Fruit fly (Drosophila melanogaster): ENCODE results near the gene CheA84a.

The CheA84a gene

dm6 chr3R:8217727-8218126 is 13.1 kb upstream of the CheA84a start, which contains the start of gene CG7800 (continued):
- TF ChIP-seq CG34224 (GFP tag; IDR thresholded peaks at IDR 0.05; ENCODE audit: partially characterized antibody) = peak; percentile 52; the same call in 2 of the 3 replicates
- TF ChIP-seq cas (GFP tag; IDR thresholded peaks at IDR 0.05) = no peak
- no peak for TF ChIP-seq run (tag; optimal IDR thresholded peaks at IDR 0.05)
- TF ChIP-seq Myb (GFP tag; optimal IDR thresholded peaks at IDR 0.05) = peak; percentile 6
- TF ChIP-seq CG7987 (GFP tag; optimal IDR thresholded peaks at IDR 0.05) = no peak
- no peak for TF ChIP-seq emc (GFP tag; optimal IDR thresholded peaks at IDR 0.05)
- TF ChIP-seq Hmx (GFP tag; optimal IDR thresholded peaks at IDR 0.05) = no peak
- TF ChIP-seq zen2 (GFP tag; IDR thresholded peaks at IDR 0.05; ENCODE audit: partially characterized antibody) = peak; percentile 66; the same call in 2 of the 3 replicates
- peak; percentile 36; the same call in 1 of the 2 replicates for TF ChIP-seq amos (GFP tag; IDR thresholded peaks at IDR 0.05; ENCODE audit: partially characterized antibody)
- TF ChIP-seq Vsx1 (GFP tag; optimal IDR thresholded peaks at IDR 0.05) = no peak
- TF ChIP-seq chn (GFP tag; optimal IDR thresholded peaks at IDR 0.05) = no peak
- TF ChIP-seq CG16813 (GFP tag; IDR thresholded peaks at IDR 0.05; ENCODE audit: partially characterized antibody) = peak; percentile 34; the same call in 1 of the 3 replicates
- TF ChIP-seq CG13287 (GFP tag; IDR thresholded peaks at IDR 0.05; ENCODE audit: partially characterized antibody) = peak; percentile 73
- TF ChIP-seq Dref (GFP tag; IDR thresholded peaks at IDR 0.05) = peak; percentile 82
- peak; percentile 61 for TF ChIP-seq unc-4 (GFP tag; IDR thresholded peaks at IDR 0.05; ENCODE audit: partially characterized antibody)
- 0 out of 2 replicates have a peak, but pooled peaks have one; percentile 15 for TF ChIP-seq tna (GFP tag; IDR thresholded peaks at IDR 0.05; ENCODE audit: partially characterized antibody)
- no peak for TF ChIP-seq esg (GFP tag; conservative IDR thresholded peaks at IDR 0.05)
- no peak for TF ChIP-seq Lim3 (GFP tag; IDR thresholded peaks at IDR 0.05)
- no peak for TF ChIP-seq tio (GFP tag; optimal IDR thresholded peaks at IDR 0.05)
- 0 out of 2 replicates have a peak, but pooled peaks have one; percentile 32 for TF ChIP-seq CG2129 (GFP tag; IDR thresholded peaks at IDR 0.05; ENCODE audit: partially characterized antibody)
- TF ChIP-seq CG15696 (tag; optimal IDR thresholded peaks at IDR 0.05) = no peak
- TF ChIP-seq crp (GFP tag; optimal IDR thresholded peaks at IDR 0.05) = peak in 1 of 2 experiments; percentile 84
- TF ChIP-seq maf-S (GFP tag; optimal IDR thresholded peaks at IDR 0.05) = no peak
- peak; percentile 58 for TF ChIP-seq Scr (GFP tag; IDR thresholded peaks at IDR 0.05; ENCODE audit: partially characterized antibody)
- no peak for TF ChIP-seq ERR (GFP tag; optimal IDR thresholded peaks at IDR 0.05)
- TF ChIP-seq ato (GFP tag; IDR thresholded peaks at IDR 0.05; ENCODE audit: partially characterized antibody) = peak; percentile 46; the same call in 1 of the 2 replicates
- TF ChIP-seq lbe (GFP tag; optimal IDR thresholded peaks at IDR 0.05) = no peak
- TF ChIP-seq B-H2 (GFP tag; optimal IDR thresholded peaks at IDR 0.05) = no peak
- TF ChIP-seq Bgb (GFP tag; IDR thresholded peaks at IDR 0.05; ENCODE audit: partially characterized antibody) = 0 out of 2 replicates have a peak, but pooled peaks have one; percentile 13
- TF ChIP-seq CG4730 (GFP tag; IDR thresholded peaks at IDR 0.05) = no peak
- peak; percentile 74 for TF ChIP-seq CG6791 (GFP tag; IDR thresholded peaks at IDR 0.05; ENCODE audit: partially characterized antibody)
- TF ChIP-seq trh (GFP tag; optimal IDR thresholded peaks at IDR 0.05) = no peak
- TF ChIP-seq croc (GFP tag; conservative IDR thresholded peaks at IDR 0.05) = no peak
- peak; percentile 8 for TF ChIP-seq CG10267 (tag; optimal IDR thresholded peaks at IDR 0.05)
- peak; percentile 19; the same call in 1 of the 2 replicates for TF ChIP-seq hbn (GFP tag; IDR thresholded peaks at IDR 0.05; ENCODE audit: partially characterized antibody)
- TF ChIP-seq CTCF (GFP tag; optimal IDR thresholded peaks at IDR 0.05) = no peak
- peak; percentile 60; the same call in 1 of the 2 replicates for TF ChIP-seq sna (GFP tag; IDR thresholded peaks at IDR 0.05; ENCODE audit: partially characterized antibody)
- no peak for TF ChIP-seq CG8765 (GFP tag; IDR thresholded peaks at IDR 0.05)
- peak; percentile 80 for TF ChIP-seq Dll (GFP tag; IDR thresholded peaks at IDR 0.05; ENCODE audit: partially characterized antibody)
- TF ChIP-seq gcm (GFP tag; optimal IDR thresholded peaks at IDR 0.05) = peak; percentile 52
- no peak for TF ChIP-seq CG16779 (GFP tag; IDR thresholded peaks at IDR 0.05)
- TF ChIP-seq CG14710 (tag; optimal IDR thresholded peaks at IDR 0.05) = peak; percentile 18
- no peak for TF ChIP-seq CG10654 (GFP tag; optimal IDR thresholded peaks at IDR 0.05)
- TF ChIP-seq Sry-δ (GFP tag; optimal IDR thresholded peaks at IDR 0.05) = peak; percentile 81
- peak; percentile 50; the same call in 1 of the 2 replicates for TF ChIP-seq nerfin-2 (GFP tag; IDR thresholded peaks at IDR 0.05; ENCODE audit: partially characterized antibody)
- peak; percentile 56 for TF ChIP-seq BEAF-32 (GFP tag; optimal IDR thresholded peaks at IDR 0.05)
- no peak for TF ChIP-seq CG8290 (GFP tag; optimal IDR thresholded peaks at IDR 0.05)
- no peak for TF ChIP-seq CG8290 (tag; optimal IDR thresholded peaks at IDR 0.05)
- TF ChIP-seq CG34376 (GFP tag; optimal IDR thresholded peaks at IDR 0.05) = no peak
